Worm (Caenorhabditis elegans): ENCODE measurements around the gene fubl-2.
A peak's percentile ranks its signal among the peaks of the same experiment; 100 is the strongest.

The fubl-2 gene

ce11 chrIII:7116615-7117252, 29.2 kb upstream of the fubl-2 start:
- peak; percentile 45 for TF ChIP-seq elt-1 (tag; optimal IDR thresholded peaks at IDR 0.05)
- TF ChIP-seq nhr-28 (tag; optimal IDR thresholded peaks at IDR 0.05): no peak
- TF ChIP-seq fos-1 (tag; optimal IDR thresholded peaks at IDR 0.05): no peak
- no peak for TF ChIP-seq ceh-82 (tag; optimal IDR thresholded peaks at IDR 0.05)
- no peak for TF ChIP-seq nhr-76 (tag; optimal IDR thresholded peaks at IDR 0.05)
- peak; percentile 73 for TF ChIP-seq nfya-1 (tag; optimal IDR thresholded peaks at IDR 0.05; ENCODE audit: insufficient read depth)
- TF ChIP-seq nhr-67 (tag; optimal IDR thresholded peaks at IDR 0.05): no peak
- peak; percentile 87 for TF ChIP-seq egl-27 (tag; optimal IDR thresholded peaks at IDR 0.05)
- peak; percentile 45 for TF ChIP-seq snpc-4 (tag; optimal IDR thresholded peaks at IDR 0.05)
- no peak for TF ChIP-seq ama-1 (optimal IDR thresholded peaks at IDR 0.05)
- no peak for TF ChIP-seq ceh-9 (tag; optimal IDR thresholded peaks at IDR 0.05)
- no peak for TF ChIP-seq sea-2 (GFP tag; optimal IDR thresholded peaks at IDR 0.05)
- TF ChIP-seq elt-2 (tag; optimal IDR thresholded peaks at IDR 0.05): peak; percentile 68
- no peak for TF ChIP-seq unc-39 (tag; optimal IDR thresholded peaks at IDR 0.05)
- TF ChIP-seq skn-1 (tag; optimal IDR thresholded peaks at IDR 0.05): peak; percentile 71
- TF ChIP-seq nhr-25 (tag; optimal IDR thresholded peaks at IDR 0.05): peak; percentile 85
- TF ChIP-seq R02D3.7 (tag; optimal IDR thresholded peaks at IDR 0.05): no peak
- TF ChIP-seq nhr-237 (tag; optimal IDR thresholded peaks at IDR 0.05): no peak
- TF ChIP-seq lin-39 (tag; optimal IDR thresholded peaks at IDR 0.05): no peak
- no peak for TF ChIP-seq zag-1 (tag; optimal IDR thresholded peaks at IDR 0.05)
- TF ChIP-seq fkh-10 (GFP tag; optimal IDR thresholded peaks at IDR 0.05): no peak
- TF ChIP-seq daf-12 (tag; optimal IDR thresholded peaks at IDR 0.05): no peak
- peak; percentile 3 for TF ChIP-seq lsy-12 (tag; optimal IDR thresholded peaks at IDR 0.05)
- TF ChIP-seq pqm-1 (tag; optimal IDR thresholded peaks at IDR 0.05): peak; percentile 74
- no peak for TF ChIP-seq nhr-77 (tag; optimal IDR thresholded peaks at IDR 0.05)
- peak; percentile 25 for TF ChIP-seq lin-15B (tag; optimal IDR thresholded peaks at IDR 0.05)
- TF ChIP-seq mdl-1 (tag; optimal IDR thresholded peaks at IDR 0.05): peak; percentile 22
- TF ChIP-seq ceh-16 (tag; optimal IDR thresholded peaks at IDR 0.05): no peak
- peak; percentile 59 for TF ChIP-seq nhr-43 (tag; optimal IDR thresholded peaks at IDR 0.05; ENCODE audit: poor library complexity, severe bottlenecking)
- peak; percentile 62 for TF ChIP-seq nhr-23 (tag; optimal IDR thresholded peaks at IDR 0.05)
- TF ChIP-seq hmg-11 (tag; optimal IDR thresholded peaks at IDR 0.05): peak; percentile 28
- no peak for TF ChIP-seq ZK546.5 (tag; optimal IDR thresholded peaks at IDR 0.05)
- TF ChIP-seq eor-1 (tag; optimal IDR thresholded peaks at IDR 0.05): no peak
- no peak for TF ChIP-seq mml-1 (tag; optimal IDR thresholded peaks at IDR 0.05)
- TF ChIP-seq ceh-28 (tag; optimal IDR thresholded peaks at IDR 0.05): peak; percentile 41
- peak; percentile 89 for TF ChIP-seq pha-4 (tag; optimal IDR thresholded peaks at IDR 0.05)
- TF ChIP-seq nhr-12 (tag; optimal IDR thresholded peaks at IDR 0.05): no peak
- TF ChIP-seq elt-3 (tag; optimal IDR thresholded peaks at IDR 0.05): no peak
- peak; percentile 76 for TF ChIP-seq jun-1 (tag; optimal IDR thresholded peaks at IDR 0.05)
- no peak for TF ChIP-seq ztf-4 (tag; optimal IDR thresholded peaks at IDR 0.05)
- no peak for TF ChIP-seq tbx-2 (tag; optimal IDR thresholded peaks at IDR 0.05)
- no peak for TF ChIP-seq aly-2 (tag; optimal IDR thresholded peaks at IDR 0.05)
- no peak for TF ChIP-seq fkh-2 (tag; optimal IDR thresholded peaks at IDR 0.05)
- no peak for TF ChIP-seq unc-62 (GFP tag; optimal IDR thresholded peaks at IDR 0.05)
- no peak for TF ChIP-seq egl-5 (tag; optimal IDR thresholded peaks at IDR 0.05)
- TF ChIP-seq ztf-11 (tag; optimal IDR thresholded peaks at IDR 0.05): no peak
- TF ChIP-seq nhr-11 (tag; optimal IDR thresholded peaks at IDR 0.05): no peak
